Fruit fly (Drosophila melanogaster) Kc167 (cell line): ENCODE data around the gene Sems.

Experiments used
- Myc ChIP-seq: fragments of >200 bp; optimal IDR thresholded peaks from 2 replicates; lab custom pipeline; 2017; ENCODE audit warnings: missing external identifiers
- Sin3A ChIP-seq: fragments of >200 bp; optimal IDR thresholded peaks from 2 replicates; lab custom pipeline; 2018; ENCODE audit warnings: missing external identifiers
- h ChIP-seq: fragments of >200 bp; optimal IDR thresholded peaks from 3 replicates; lab custom pipeline; 2018; ENCODE audit warnings: missing external identifiers
- insv ChIP-seq: fragments of >200 bp; optimal IDR thresholded peaks from 3 replicates; lab custom pipeline; 2018; ENCODE audit warnings: missing external identifiers
- psq ChIP-seq: fragments of >200 bp; optimal IDR thresholded peaks from 2 replicates; lab custom pipeline; 2017; ENCODE audit warnings: missing external identifiers
- ttk ChIP-seq: sonication (Bioruptor generic); optimal IDR thresholded peaks from 2 replicates; lab custom pipeline; 2017; ENCODE audit warnings: missing external identifiers

The Sems gene

dm6 chr3L:20906959-20907358 lies 49.6 kb downstream of the Sems start:
- TF ChIP-seq ttk (no peak), insv (lab: Kevin White, UChicago) (no peak), psq (lab: Kevin White, UChicago) (no peak), h (lab: Kevin White, UChicago) (no peak), Myc (lab: Kevin White, UChicago) (no peak), Sin3A (lab: Kevin White, UChicago) (no peak)
